Worm (Caenorhabditis elegans) whole organism, L2 larva: ENCODE measurements around the gene K01D12.9.

Experiments
- ZK546.5 ChIP-seq: sonication (generic microtip); optimal IDR thresholded peaks from 2 replicates; lab custom pipeline; 2017; ENCODE audit warnings: missing biosample characterization, missing genetic modification characterization
- blmp-1 ChIP-seq: sonication (generic microtip); optimal IDR thresholded peaks from 2 replicates; lab custom pipeline; 2017; ENCODE audit warnings: missing genetic modification characterization, mild to moderate bottlenecking, missing compliant biosample characterization, antibody characterized with exemption, moderate library complexity; ENCODE audit not compliant: insufficient read depth
- ceh-16 ChIP-seq: fragments of 150-350 bp; optimal IDR thresholded peaks from 2 replicates; lab custom pipeline; 2014; ENCODE audit warnings: missing biosample characterization, missing genetic modification characterization
- nhr-11 ChIP-seq: fragments of 150-350 bp; optimal IDR thresholded peaks from 2 replicates; lab custom pipeline; 2014; ENCODE audit warnings: missing biosample characterization, missing genetic modification characterization
- nhr-12 ChIP-seq: fragments of 150-350 bp; optimal IDR thresholded peaks from 2 replicates; lab custom pipeline; 2014; ENCODE audit warnings: missing biosample characterization, missing genetic modification characterization
- unc-39 ChIP-seq: fragments of 150-350 bp; optimal IDR thresholded peaks from 2 replicates; lab custom pipeline; 2014; ENCODE audit warnings: missing biosample characterization, missing genetic modification characterization

- TF ChIP-seq ceh-16 (tag; lab: Kevin White, UChicago) = no peak
- TF ChIP-seq nhr-12 (tag; lab: Kevin White, UChicago) = no peak
- TF ChIP-seq nhr-11 = no peak
- TF ChIP-seq ZK546.5 = no peak
- no peak for TF ChIP-seq unc-39
- TF ChIP-seq blmp-1 (tag; lab: Kevin White, UChicago) = no peak
Measured at ce11 chrV:12386154-12386553, 18.3 kb downstream of the K01D12.9 start, which contains the start of gene K01D12.15.
